Worm (Caenorhabditis elegans): Measurements from ENCODE around the gene Y81G3A.4.

Gene Y81G3A.4

ce11 chrII:13066777-13067290 lies 24.4 kb upstream of the Y81G3A.4 start (continued):
- TF ChIP-seq Y116A8C.19 (tag; optimal IDR thresholded peaks at IDR 0.05; ENCODE audit: borderline replicate concordance) (no peak), vab-15 (tag; optimal IDR thresholded peaks at IDR 0.05) (no peak), ces-1 (GFP tag; optimal IDR thresholded peaks at IDR 0.05) (no peak), lin-15B (tag; optimal IDR thresholded peaks at IDR 0.05) (no peak), mep-1 (tag; optimal IDR thresholded peaks at IDR 0.05) (no peak), unc-98 (GFP tag; IDR thresholded peaks at IDR 0.05) (no peak), nhr-77 (tag; optimal IDR thresholded peaks at IDR 0.05) (no peak), unc-62 (GFP tag; optimal IDR thresholded peaks at IDR 0.05) (no peak), sox-4 (tag; optimal IDR thresholded peaks at IDR 0.05) (no peak), hlh-17 (GFP tag; optimal IDR thresholded peaks at IDR 0.05; ENCODE audit: borderline replicate concordance) (no peak), efl-3 (GFP tag; optimal IDR thresholded peaks at IDR 0.05) (no peak), hlh-4 (tag; optimal IDR thresholded peaks at IDR 0.05) (no peak), dsc-1 (tag; optimal IDR thresholded peaks at IDR 0.05) (peak; percentile 39), snu-23 (GFP tag; optimal IDR thresholded peaks at IDR 0.05) (peak; percentile 20), C16A3.4 (tag; optimal IDR thresholded peaks at IDR 0.05) (no peak), tbx-2 (tag; optimal IDR thresholded peaks at IDR 0.05) (peak; percentile 4), fkh-8 (tag; optimal IDR thresholded peaks at IDR 0.05) (no peak), unc-130 (tag; optimal IDR thresholded peaks at IDR 0.05) (no peak), elt-3 (tag; optimal IDR thresholded peaks at IDR 0.05) (no peak), ceh-8 (GFP tag; optimal IDR thresholded peaks at IDR 0.05) (peak; percentile 11), ceh-63 (GFP tag; optimal IDR thresholded peaks at IDR 0.05) (no peak), fkh-10 (GFP tag; optimal IDR thresholded peaks at IDR 0.05) (no peak), isw-1 (GFP tag; IDR thresholded peaks at IDR 0.05) (no peak), lin-13 (GFP tag; optimal IDR thresholded peaks at IDR 0.05) (no peak), ceh-88 (GFP tag; IDR thresholded peaks at IDR 0.05) (no peak), nhr-11 (tag; optimal IDR thresholded peaks at IDR 0.05) (no peak), pqm-1 (tag; optimal IDR thresholded peaks at IDR 0.05) (no peak), nhr-12 (tag; optimal IDR thresholded peaks at IDR 0.05) (no peak), egl-13 (tag; optimal IDR thresholded peaks at IDR 0.05) (no peak), alr-1 (tag; optimal IDR thresholded peaks at IDR 0.05; ENCODE audit: borderline replicate concordance) (no peak), jun-1 (tag; optimal IDR thresholded peaks at IDR 0.05) (no peak), lsy-2 (tag; optimal IDR thresholded peaks at IDR 0.05) (peak in 1 of 2 experiments; percentile 29), ceh-82 (tag; optimal IDR thresholded peaks at IDR 0.05) (peak in 1 of 3 experiments; percentile 15), C04F5.9 (tag; optimal IDR thresholded peaks at IDR 0.05) (no peak), xbp-1 (tag; optimal IDR thresholded peaks at IDR 0.05) (no peak), unc-30 (tag; optimal IDR thresholded peaks at IDR 0.05) (no peak), F16B12.6 (tag; optimal IDR thresholded peaks at IDR 0.05) (no peak), nhr-84 (tag; optimal IDR thresholded peaks at IDR 0.05) (no peak), lin-14 (GFP tag; optimal IDR thresholded peaks at IDR 0.05) (peak; percentile 69), nhr-237 (tag; optimal IDR thresholded peaks at IDR 0.05) (no peak), zag-1 (tag; optimal IDR thresholded peaks at IDR 0.05) (no peak), skn-1 (tag; optimal IDR thresholded peaks at IDR 0.05) (no peak), nhr-85 (tag) (no peak), efl-1 (optimal IDR thresholded peaks at IDR 0.05) (no peak), efl-1 (GFP tag; optimal IDR thresholded peaks at IDR 0.05 in 1 of 2) (no peak), fos-1 (tag; optimal IDR thresholded peaks at IDR 0.05) (no peak), ama-1 (optimal IDR thresholded peaks at IDR 0.05) (no peak), swsn-7 (tag; optimal IDR thresholded peaks at IDR 0.05) (no peak), lin-35 (GFP tag; optimal IDR thresholded peaks at IDR 0.05) (no peak), nhr-90 (tag; optimal IDR thresholded peaks at IDR 0.05; ENCODE audit: poor library complexity) (no peak), lir-3 (tag; optimal IDR thresholded peaks at IDR 0.05; ENCODE audit: poor library complexity) (no peak), ets-5 (GFP tag; IDR thresholded peaks at IDR 0.05) (no peak), zip-4 (GFP tag; optimal IDR thresholded peaks at IDR 0.05) (no peak), mab-9 (GFP tag; IDR thresholded peaks at IDR 0.05) (no peak), irx-1 (tag; optimal IDR thresholded peaks at IDR 0.05) (no peak)
